Fruit fly (Drosophila melanogaster) whole organism, wandering third instar larva: ENCODE measurements around the gene Rbp9.
A peak's percentile ranks its signal among the peaks of the same experiment; 100 is the strongest.

Source experiments
- Abd-B ChIP-seq: fragments of >200 bp; optimal IDR thresholded peaks from 2 replicates; lab custom pipeline; 2017; ENCODE audit warnings: missing biosample characterization, missing genetic modification characterization
- CG32264 ChIP-seq: fragments of 200-800 bp; sonication (Bioruptor generic); optimal IDR thresholded peaks from 2 replicates; lab custom pipeline; 2016; ENCODE audit warnings: missing biosample characterization, missing genetic modification characterization
- Dfd ChIP-seq: fragments of >200 bp; optimal IDR thresholded peaks from 2 replicates; lab custom pipeline; 2017; ENCODE audit warnings: missing biosample characterization, missing genetic modification characterization
- Dif ChIP-seq: fragments of 200-275, 200-300 bp; sonication (Bioruptor generic); optimal IDR thresholded peaks from 2 replicates; lab custom pipeline; 2018; ENCODE audit warnings: missing biosample characterization, missing genetic modification characterization; ENCODE audit not compliant: partially characterized antibody
- GATAd ChIP-seq: sonication (Bioruptor generic); optimal IDR thresholded peaks from 2 replicates; lab custom pipeline; 2016; ENCODE audit warnings: missing biosample characterization, missing genetic modification characterization
- HLH106 ChIP-seq: fragments of 200-800 bp; optimal IDR thresholded peaks from 3 replicates; lab custom pipeline; 2019; ENCODE audit warnings: missing biosample characterization, mild to moderate bottlenecking, missing genetic modification characterization, moderate library complexity
- Hnf4 ChIP-seq: fragments of 200-800 bp; sonication (Bioruptor generic); optimal IDR thresholded peaks from 2 replicates; lab custom pipeline; 2016; ENCODE audit warnings: missing biosample characterization, mild to moderate bottlenecking, missing genetic modification characterization
- Hr83 ChIP-seq: fragments of 200-300 bp; sonication (Bioruptor generic); optimal IDR thresholded peaks from 2 replicates; lab custom pipeline; 2016; ENCODE audit warnings: missing biosample characterization, mild to moderate bottlenecking, missing genetic modification characterization, moderate library complexity; ENCODE audit not compliant: poor library complexity, severe bottlenecking
- Jra ChIP-seq: sonication (Bioruptor generic); optimal IDR thresholded peaks from 2 replicates; lab custom pipeline; 2016; ENCODE audit warnings: missing biosample characterization, missing genetic modification characterization
- Mio ChIP-seq: sonication (Bioruptor generic); optimal IDR thresholded peaks from 2 replicates; lab custom pipeline; 2016; ENCODE audit warnings: missing biosample characterization, missing genetic modification characterization
- Myc ChIP-seq: fragments of >200 bp; optimal IDR thresholded peaks from 2 replicates; lab custom pipeline; 2017
- OdsH ChIP-seq: fragments of 200-800 bp; sonication (Bioruptor generic); optimal IDR thresholded peaks from 2 replicates; lab custom pipeline; 2016; ENCODE audit warnings: missing biosample characterization, mild to moderate bottlenecking, missing genetic modification characterization
- Rel ChIP-seq, 2 experiments: fragments of 200-800 bp; sonication (Bioruptor generic) in 1 of 2; optimal IDR thresholded peaks; 2 replicates in 1 of 2; 3 replicates in 1 of 2; lab custom pipeline; 2016 to 2019; ENCODE audit warnings: mild to moderate bottlenecking in 2 of 2, missing biosample characterization in 2 of 2, missing genetic modification characterization in 2 of 2, moderate library complexity in 1 of 2
- Sp1 ChIP-seq: fragments of 200-800 bp; sonication (Bioruptor generic); optimal IDR thresholded peaks from 3 replicates; lab custom pipeline; 2019; ENCODE audit warnings: missing biosample characterization, mild to moderate bottlenecking, missing genetic modification characterization, moderate library complexity
- Vsx2 ChIP-seq: fragments of 200-300, 225-300 bp; sonication (Bioruptor generic); optimal IDR thresholded peaks from 2 replicates; lab custom pipeline; 2018; ENCODE audit warnings: missing biosample characterization, missing genetic modification characterization; ENCODE audit not compliant: partially characterized antibody
- dl ChIP-seq, 2 experiments: fragments of 175-275, 200-275 bp in 1 of 2; fragments of 200-275 bp in 1 of 2; sonication (Bioruptor generic); optimal IDR thresholded peaks; lab custom pipeline; 2018; ENCODE audit warnings: mild to moderate bottlenecking in 2 of 2, missing biosample characterization in 2 of 2, missing genetic modification characterization in 2 of 2, moderate library complexity in 2 of 2; ENCODE audit not compliant: partially characterized antibody in 2 of 2, insufficient read depth in 1 of 2
- dmrt93B ChIP-seq: fragments of 200-800 bp; sonication (Bioruptor generic); optimal IDR thresholded peaks from 2 replicates; lab custom pipeline; 2018; ENCODE audit warnings: missing biosample characterization, mild to moderate bottlenecking, missing genetic modification characterization
- dsf ChIP-seq: sonication (Bioruptor generic); optimal IDR thresholded peaks from 2 replicates; lab custom pipeline; 2016; ENCODE audit warnings: missing biosample characterization, missing genetic modification characterization, borderline replicate concordance
- ey ChIP-seq: fragments of 200-800 bp; sonication (Bioruptor generic); optimal IDR thresholded peaks from 2 replicates; lab custom pipeline; 2016; ENCODE audit warnings: missing biosample characterization, missing genetic modification characterization
- fru ChIP-seq: fragments of 200-800 bp; sonication (Bioruptor generic); optimal IDR thresholded peaks from 3 replicates; lab custom pipeline; 2016; ENCODE audit warnings: missing biosample characterization, mild to moderate bottlenecking, missing genetic modification characterization
- h ChIP-seq: fragments of 200-800 bp; sonication (Bioruptor generic); optimal IDR thresholded peaks from 3 replicates; lab custom pipeline; 2016; ENCODE audit warnings: missing biosample characterization, mild to moderate bottlenecking, missing genetic modification characterization
- jim ChIP-seq: fragments of 175-275, 200-325 bp; sonication (Bioruptor generic); optimal IDR thresholded peaks from 2 replicates; lab custom pipeline; 2016; ENCODE audit warnings: missing biosample characterization, mild to moderate bottlenecking, missing genetic modification characterization
- lola ChIP-seq: fragments of >200 bp; optimal IDR thresholded peaks from 2 replicates; lab custom pipeline; 2017; ENCODE audit warnings: missing biosample characterization, missing genetic modification characterization
- pan ChIP-seq: fragments of >200 bp; optimal IDR thresholded peaks from 2 replicates; lab custom pipeline; 2017
- psq ChIP-seq: fragments of 200-800 bp; sonication (Bioruptor generic); optimal IDR thresholded peaks from 3 replicates; lab custom pipeline; 2017; ENCODE audit warnings: missing biosample characterization, mild to moderate bottlenecking, missing genetic modification characterization, moderate library complexity
- rgr ChIP-seq: fragments of 200-800 bp; sonication (Bioruptor generic); optimal IDR thresholded peaks from 3 replicates; lab custom pipeline; 2016; ENCODE audit warnings: missing biosample characterization, mild to moderate bottlenecking, missing genetic modification characterization
- sv ChIP-seq: fragments of 200-800 bp; sonication (Bioruptor generic); optimal IDR thresholded peaks from 3 replicates; lab custom pipeline; 2016; ENCODE audit warnings: missing biosample characterization, missing genetic modification characterization
- tai ChIP-seq: sonication (Bioruptor generic); optimal IDR thresholded peaks from 2 replicates; lab custom pipeline; 2016; ENCODE audit warnings: missing biosample characterization, missing genetic modification characterization
- usp ChIP-seq: fragments of >200 bp; optimal IDR thresholded peaks from 2 replicates; lab custom pipeline; 2017; ENCODE audit warnings: missing biosample characterization, missing genetic modification characterization

Gene Rbp9

dm6 chr2L:2907776-2908175 lies 46.8 kb upstream of the Rbp9 start:
- no peak for TF ChIP-seq lola (GFP tag; lab: Kevin White, UChicago)
- TF ChIP-seq jim (GFP tag; lab: Kevin White, UChicago): no peak
- no peak for TF ChIP-seq rgr (GFP tag; lab: Kevin White, UChicago)
- no peak for TF ChIP-seq Jra
- TF ChIP-seq GATAd (GFP tag; lab: Kevin White, UChicago): no peak
- TF ChIP-seq sv: no peak
- TF ChIP-seq Hr83 (GFP tag; lab: Kevin White, UChicago): no peak
- TF ChIP-seq h: no peak
- TF ChIP-seq Dfd (GFP tag; lab: Kevin White, UChicago): no peak
- no peak for TF ChIP-seq pan (lab: Kevin White, UChicago)

- peak; percentile 28 for TF ChIP-seq tai (GFP tag; lab: Kevin White, UChicago)
- TF ChIP-seq GATAd (GFP tag; lab: Kevin White, UChicago): no peak
- peak; percentile 33 for TF ChIP-seq Sp1 (GFP tag; lab: Kevin White, UChicago)
- TF ChIP-seq Hnf4 (GFP tag; lab: Kevin White, UChicago): no peak
- peak; percentile 29 for TF ChIP-seq jim (GFP tag; lab: Kevin White, UChicago)
- no peak for TF ChIP-seq lola (GFP tag; lab: Kevin White, UChicago)
- TF ChIP-seq Rel (GFP tag; optimal IDR thresholded peaks at IDR 0.05; lab: Kevin White, UChicago): no peak
- peak; percentile 87 for TF ChIP-seq Rel (tag; optimal IDR thresholded peaks at IDR 0.05; lab: Kevin White, UChicago)
- TF ChIP-seq fru (GFP tag; lab: Kevin White, UChicago): peak; percentile 36
- no peak for TF ChIP-seq rgr (GFP tag; lab: Kevin White, UChicago)
- peak; percentile 7 for TF ChIP-seq Vsx2 (GFP tag; lab: Kevin White, UChicago)
- TF ChIP-seq OdsH (GFP tag; lab: Kevin White, UChicago): peak; percentile 17
- TF ChIP-seq h: peak; percentile 25
- TF ChIP-seq psq (GFP tag; lab: Kevin White, UChicago): peak; percentile 74
Measured at dm6 chr2L:2908440-2909154, 46.0 kb upstream of the Rbp9 start.

- peak; percentile 9 for TF ChIP-seq Vsx2 (GFP tag; lab: Kevin White, UChicago)
- no peak for TF ChIP-seq Sp1 (GFP tag; lab: Kevin White, UChicago)
- peak; percentile 72 for TF ChIP-seq Hr83 (GFP tag; lab: Kevin White, UChicago)
- no peak for TF ChIP-seq dsf (GFP tag; lab: Kevin White, UChicago)
- no peak for TF ChIP-seq usp (GFP tag; lab: Kevin White, UChicago)
- no peak for TF ChIP-seq lola (GFP tag; lab: Kevin White, UChicago)
- TF ChIP-seq, all 38 proteins: peak for 2
Measured at dm6 chr2L:2909495-2909894, 45.1 kb upstream of the Rbp9 start.

- TF ChIP-seq rgr (GFP tag; lab: Kevin White, UChicago) (no peak), HLH106 (no peak), dl (GFP tag; optimal IDR thresholded peaks at IDR 0.05; lab: Kevin White, UChicago; ENCODE audit: insufficient read depth in 1 of 2, partially characterized antibody in 2 of 2) (no peak), ey (GFP tag; lab: Kevin White, UChicago) (no peak), jim (GFP tag; lab: Kevin White, UChicago) (no peak), Mio (no peak), sv (no peak), Hr83 (GFP tag; lab: Kevin White, UChicago) (no peak), Myc (lab: Kevin White, UChicago) (no peak), lola (GFP tag; lab: Kevin White, UChicago) (no peak), dsf (GFP tag; lab: Kevin White, UChicago) (no peak), Dif (GFP tag; lab: Kevin White, UChicago) (no peak), CG32264 (GFP tag; lab: Kevin White, UChicago) (no peak), dmrt93B (GFP tag; lab: Kevin White, UChicago) (no peak)
Measured at dm6 chr2L:2910957-2911356, 43.6 kb upstream of the Rbp9 start.

- TF ChIP-seq Abd-B (GFP tag; lab: Kevin White, UChicago) (no peak), h (no peak), Rel (GFP tag; optimal IDR thresholded peaks at IDR 0.05; lab: Kevin White, UChicago) (no peak), Rel (tag; optimal IDR thresholded peaks at IDR 0.05; lab: Kevin White, UChicago) (no peak)
Measured at dm6 chr2L:2920641-2921040, 33.9 kb upstream of the Rbp9 start.
